Fruit fly (Drosophila melanogaster) whole organism, embryonic: ENCODE data around the gene Cypl.

Experiments used
- CG10431 ChIP-seq: fragments of 200-800 bp; sonication (Bioruptor generic); optimal IDR thresholded peaks from 3 replicates; lab custom pipeline; 2018; ENCODE audit warnings: missing biosample characterization, mild to moderate bottlenecking, missing genetic modification characterization
- CG10959 ChIP-seq: fragments of 200-800 bp; sonication (Bioruptor generic); IDR thresholded peaks from 2 replicates; pipeline ENCODE4 v1.3.6; 2022; ENCODE audit warnings: missing biosample characterization, missing genetic modification characterization
- CG12942 ChIP-seq: fragments of 200-800 bp; sonication (Bioruptor generic); optimal IDR thresholded peaks from 3 replicates; lab custom pipeline; 2016; ENCODE audit warnings: missing biosample characterization, missing genetic modification characterization
- CG13296 ChIP-seq: fragments of 200-800 bp; sonication (Bioruptor generic); optimal IDR thresholded peaks from 3 replicates; lab custom pipeline; 2018; ENCODE audit warnings: missing biosample characterization, mild to moderate bottlenecking, missing genetic modification characterization
- CG14050 ChIP-seq: fragments of 200-800 bp; sonication (Bioruptor generic); IDR thresholded peaks from 3 replicates; pipeline ENCODE4 v1.3.6; 2022; ENCODE audit warnings: missing biosample characterization, missing genetic modification characterization
- CG18262 ChIP-seq: fragments of 200-800 bp; optimal IDR thresholded peaks from 3 replicates; lab custom pipeline; 2019; ENCODE audit warnings: missing biosample characterization, mild to moderate bottlenecking, missing genetic modification characterization, moderate library complexity
- CG31441 ChIP-seq: fragments of 200-800 bp; sonication (Bioruptor generic); IDR thresholded peaks from 2 replicates; pipeline ENCODE4 v1.3.6; 2022; ENCODE audit warnings: missing biosample characterization, missing genetic modification characterization
- CG3407 ChIP-seq: fragments of 200-800 bp; sonication (Bioruptor generic); optimal IDR thresholded peaks from 2 replicates; lab custom pipeline; 2018; ENCODE audit warnings: missing biosample characterization, mild to moderate bottlenecking, missing genetic modification characterization
- CG7987 ChIP-seq: fragments of 200-800 bp; sonication (Bioruptor generic); optimal IDR thresholded peaks from 2 replicates; lab custom pipeline; 2018; ENCODE audit warnings: missing biosample characterization, mild to moderate bottlenecking, missing genetic modification characterization, moderate library complexity
- CG9609 ChIP-seq: fragments of 200-800 bp; sonication (Bioruptor generic); optimal IDR thresholded peaks from 3 replicates; lab custom pipeline; 2016; ENCODE audit warnings: missing biosample characterization, missing genetic modification characterization
- CHES-1-like ChIP-seq: fragments of 200-800 bp; sonication (Bioruptor generic); optimal IDR thresholded peaks from 2 replicates; lab custom pipeline; 2016; ENCODE audit warnings: missing biosample characterization, missing genetic modification characterization
- CoRest ChIP-seq: fragments of 200-800 bp; sonication (Bioruptor generic); optimal IDR thresholded peaks from 3 replicates; lab custom pipeline; 2018; ENCODE audit warnings: missing biosample characterization, mild to moderate bottlenecking, missing genetic modification characterization, moderate library complexity
- Dad ChIP-seq: fragments of 200-800 bp; sonication (Bioruptor generic); optimal IDR thresholded peaks from 3 replicates; lab custom pipeline; 2016; ENCODE audit warnings: missing biosample characterization, missing genetic modification characterization
- Dll ChIP-seq: fragments of 200-800 bp; sonication (Bioruptor generic); IDR thresholded peaks from 4 replicates; pipeline ENCODE4 v1.3.6; 2022; ENCODE audit warnings: missing biosample characterization, missing genetic modification characterization; ENCODE audit not compliant: partially characterized antibody
- Dp ChIP-seq: fragments of 200-800 bp; sonication (Bioruptor generic); optimal IDR thresholded peaks from 2 replicates; lab custom pipeline; 2018; ENCODE audit warnings: missing biosample characterization, mild to moderate bottlenecking, missing genetic modification characterization, moderate library complexity
- Hmr ChIP-seq: fragments of 200-800 bp; sonication (Bioruptor generic); optimal IDR thresholded peaks from 3 replicates; lab custom pipeline; 2017; ENCODE audit warnings: mild to moderate bottlenecking, missing biosample characterization, missing genetic modification reagents, missing genetic modification characterization
- Lpt ChIP-seq: fragments of >200 bp; optimal IDR thresholded peaks from 2 replicates; lab custom pipeline; 2018; ENCODE audit warnings: missing biosample characterization, missing genetic modification characterization
- Meics ChIP-seq: fragments of 200-800 bp; sonication (Bioruptor generic); optimal IDR thresholded peaks from 2 replicates; lab custom pipeline; 2017; ENCODE audit warnings: missing biosample characterization, mild to moderate bottlenecking, missing genetic modification characterization
- Nf-YA ChIP-seq: fragments of 200-800 bp; sonication (Bioruptor generic); IDR thresholded peaks from 2 replicates; pipeline ENCODE4 v1.3.6; 2022; ENCODE audit warnings: missing biosample characterization, missing genetic modification characterization
- Nf-YC ChIP-seq: fragments of 200-800 bp; optimal IDR thresholded peaks from 3 replicates; lab custom pipeline; 2019; ENCODE audit warnings: missing biosample characterization, mild to moderate bottlenecking, missing genetic modification characterization, moderate library complexity
- Opbp ChIP-seq: fragments of 200-800 bp; sonication (Bioruptor generic); IDR thresholded peaks from 3 replicates; pipeline ENCODE4 v1.3.6; 2022; ENCODE audit warnings: missing biosample characterization, missing genetic modification characterization; ENCODE audit not compliant: partially characterized antibody
- Ptx1 ChIP-seq: fragments of 200-800 bp; sonication (Bioruptor generic); IDR thresholded peaks from 2 replicates; pipeline ENCODE4 v1.3.6; 2022; ENCODE audit warnings: missing biosample characterization, missing genetic modification characterization
- Sox102F ChIP-seq: fragments of 200-800 bp; sonication (Bioruptor generic); optimal IDR thresholded peaks from 2 replicates; lab custom pipeline; 2018; ENCODE audit warnings: missing biosample characterization, mild to moderate bottlenecking, missing genetic modification characterization, moderate library complexity
- Taf1 ChIP-seq: fragments of 200-800 bp; sonication (Bioruptor generic); IDR thresholded peaks from 2 replicates; pipeline ENCODE4 v1.3.6; 2022; ENCODE audit warnings: missing biosample characterization, missing genetic modification characterization
- Trl ChIP-seq, 3 experiments: fragments of >200 bp in 2 of 3; fragments of 200-800 bp in 1 of 3; sonication (Bioruptor generic) in 1 of 3; optimal IDR thresholded peaks; 2 replicates in 1 of 3; 3 replicates in 2 of 3; lab custom pipeline; 2016 to 2017; ENCODE audit warnings: missing biosample characterization in 1 of 3, missing genetic modification characterization in 1 of 3
- Xrp1 ChIP-seq: fragments of 200-800 bp; sonication (Bioruptor generic); IDR thresholded peaks from 2 replicates; pipeline ENCODE4 v1.3.6; 2022; ENCODE audit warnings: missing biosample characterization, missing genetic modification characterization
- ab ChIP-seq: fragments of 200-800 bp; sonication (Bioruptor generic); optimal IDR thresholded peaks from 2 replicates; lab custom pipeline; 2016; ENCODE audit warnings: missing biosample characterization, missing genetic modification characterization
- amos ChIP-seq: fragments of 200-800 bp; sonication (Bioruptor generic); IDR thresholded peaks from 2 replicates; pipeline ENCODE4 v1.3.6; 2022; ENCODE audit warnings: missing biosample characterization, missing genetic modification characterization; ENCODE audit not compliant: partially characterized antibody
- ase ChIP-seq: fragments of 200-800 bp; sonication (Bioruptor generic); IDR thresholded peaks from 3 replicates; pipeline ENCODE4 v1.3.6; 2022; ENCODE audit warnings: missing biosample characterization, missing genetic modification characterization
- bsh ChIP-seq, 2 experiments: fragments of 200-800 bp; sonication (Bioruptor generic); optimal IDR thresholded peaks; 2 replicates each; lab custom pipeline; 2017 to 2018; ENCODE audit warnings: mild to moderate bottlenecking in 2 of 2, missing biosample characterization in 2 of 2, missing genetic modification characterization in 2 of 2, moderate library complexity in 1 of 2
- cato ChIP-seq: fragments of 200-800 bp; sonication (Bioruptor generic); optimal IDR thresholded peaks from 2 replicates; lab custom pipeline; 2016; ENCODE audit warnings: missing biosample characterization, missing genetic modification characterization, borderline replicate concordance
- eve ChIP-seq, 2 experiments: fragments of >200 bp; optimal IDR thresholded peaks; 2 replicates each; lab custom pipeline; 2017; ENCODE audit warnings: missing biosample characterization in 2 of 2, missing genetic modification characterization in 2 of 2
- fd102C ChIP-seq: fragments of 200-800 bp; sonication (Bioruptor generic); optimal IDR thresholded peaks from 2 replicates; lab custom pipeline; 2018; ENCODE audit warnings: missing biosample characterization, mild to moderate bottlenecking, missing genetic modification characterization, moderate library complexity
- fd3F ChIP-seq: fragments of 200-800 bp; sonication (Bioruptor generic); optimal IDR thresholded peaks from 2 replicates; lab custom pipeline; 2018; ENCODE audit warnings: missing biosample characterization, mild to moderate bottlenecking, missing genetic modification characterization, moderate library complexity
- gce ChIP-seq: fragments of 200-800 bp; sonication (Bioruptor generic); IDR thresholded peaks from 3 replicates; pipeline ENCODE4 v1.3.6; 2022; ENCODE audit warnings: missing biosample characterization, missing genetic modification characterization
- gfzf ChIP-seq: fragments of 200-800 bp; sonication (Bioruptor generic); optimal IDR thresholded peaks from 2 replicates; lab custom pipeline; 2016; ENCODE audit warnings: missing biosample characterization, mild to moderate bottlenecking, missing genetic modification characterization, moderate library complexity
- gro ChIP-seq: fragments of 200-800 bp; sonication (Bioruptor generic); optimal IDR thresholded peaks from 2 replicates; lab custom pipeline; 2016; ENCODE audit warnings: missing biosample characterization, missing genetic modification characterization
- gsb-n ChIP-seq: fragments of 200-800 bp; sonication (Bioruptor generic); optimal IDR thresholded peaks from 3 replicates; lab custom pipeline; 2018; ENCODE audit warnings: missing biosample characterization, mild to moderate bottlenecking, missing genetic modification characterization
- hbn ChIP-seq: fragments of 200-800 bp; sonication (Bioruptor generic); IDR thresholded peaks from 2 replicates; pipeline ENCODE4 v1.3.6; 2022; ENCODE audit warnings: missing biosample characterization, missing genetic modification characterization; ENCODE audit not compliant: partially characterized antibody
- kah ChIP-seq: fragments of 200-800 bp; sonication (Bioruptor generic); optimal IDR thresholded peaks from 2 replicates; lab custom pipeline; 2018; ENCODE audit warnings: missing biosample characterization, mild to moderate bottlenecking, missing genetic modification characterization
- lola ChIP-seq, 3 experiments: fragments of >200 bp in 2 of 3; fragments of 200-800 bp in 1 of 3; sonication (Bioruptor generic) in 1 of 3; optimal IDR thresholded peaks; 2 replicates each; lab custom pipeline; 2017 to 2019; ENCODE audit warnings: missing biosample characterization in 3 of 3, missing genetic modification characterization in 3 of 3, mild to moderate bottlenecking in 1 of 3, moderate library complexity in 1 of 3
- sc ChIP-seq, 3 experiments: fragments of >200 bp in 2 of 3; fragments of 200-800 bp in 1 of 3; sonication (Bioruptor generic) in 1 of 3; optimal IDR thresholded peaks; 2 replicates in 2 of 3; 3 replicates in 1 of 3; lab custom pipeline; 2017; ENCODE audit warnings: mild to moderate bottlenecking in 1 of 3, missing biosample characterization in 1 of 3, missing genetic modification characterization in 1 of 3, missing genetic modification reagents in 1 of 3
- slp2 ChIP-seq: fragments of 200-800 bp; sonication (Bioruptor generic); optimal IDR thresholded peaks from 2 replicates; lab custom pipeline; 2016; ENCODE audit warnings: missing biosample characterization, missing genetic modification characterization
- sqz ChIP-seq: fragments of 200-800 bp; sonication (Bioruptor generic); optimal IDR thresholded peaks from 3 replicates; lab custom pipeline; 2018; ENCODE audit warnings: missing biosample characterization, mild to moderate bottlenecking, missing genetic modification characterization
- tap ChIP-seq: fragments of 200-800 bp; optimal IDR thresholded peaks from 3 replicates; lab custom pipeline; 2019; ENCODE audit warnings: missing biosample characterization, mild to moderate bottlenecking, missing genetic modification characterization, moderate library complexity
- tin ChIP-seq: fragments of 200-800 bp; sonication (Bioruptor generic); optimal IDR thresholded peaks from 3 replicates; lab custom pipeline; 2016; ENCODE audit warnings: missing biosample characterization, missing genetic modification characterization
- trem ChIP-seq: fragments of 200-800 bp; optimal IDR thresholded peaks from 3 replicates; lab custom pipeline; 2019; ENCODE audit warnings: missing biosample characterization, mild to moderate bottlenecking, missing genetic modification characterization, moderate library complexity
- zf30C ChIP-seq: fragments of 200-800 bp; sonication (Bioruptor generic); optimal IDR thresholded peaks from 3 replicates; lab custom pipeline; 2018; ENCODE audit warnings: missing biosample characterization, mild to moderate bottlenecking, missing genetic modification characterization

Cypl gene

DNA sequence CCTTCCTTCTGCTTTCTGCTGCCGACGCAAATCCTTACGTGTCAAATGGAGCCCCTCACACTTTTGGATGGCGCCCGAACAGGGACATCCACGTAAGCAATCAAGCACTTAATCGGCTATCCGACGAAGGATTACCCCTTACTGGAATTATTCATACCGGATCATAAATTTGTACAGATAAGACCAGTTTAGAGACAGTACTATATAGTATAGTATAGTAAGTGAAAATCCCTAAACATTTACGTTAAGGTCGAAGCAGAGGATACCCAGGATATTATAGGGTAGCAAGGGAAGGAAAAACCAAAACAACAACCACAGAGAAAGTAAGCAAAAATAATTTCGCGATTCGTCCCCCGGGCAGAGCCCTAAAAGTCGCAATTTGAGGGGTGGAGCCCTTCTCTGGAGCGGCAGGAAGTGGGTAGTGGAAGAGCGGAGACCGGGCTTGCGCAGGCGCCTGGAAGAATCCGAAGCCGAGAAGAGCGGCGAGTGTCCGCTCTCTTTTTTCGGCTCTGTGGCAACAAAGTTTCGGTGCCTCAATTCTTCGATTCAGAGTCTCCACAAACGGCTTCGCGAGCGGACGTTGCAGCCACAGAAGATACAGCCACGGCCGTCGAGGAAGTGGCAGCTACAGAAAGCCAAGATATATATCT, 2.9 kb upstream of the Cypl start (continued):
- TF ChIP-seq trem (no peak), Dad (GFP tag; lab: Kevin White, UChicago) (peak; percentile 56), CG10959 (no peak), Taf1 (peak; percentile 61), CG12942 (peak; percentile 13), CG3407 (no peak), Dll (GFP tag; lab: Robert Waterston, UW) (no peak), gce (GFP tag; lab: Robert Waterston, UW) (no peak), CG31441 (GFP tag; lab: Robert Waterston, UW) (peak; percentile 42; the same call in 1 of the 2 replicates), eve (GFP tag; optimal IDR thresholded peaks at IDR 0.05; lab: Kevin White, UChicago) (peak in 1 of 2 experiments; percentile 29), Sox102F (GFP tag; lab: Kevin White, UChicago) (peak; percentile 36), Lpt (GFP tag; lab: Kevin White, UChicago) (no peak), Nf-YC (no peak), gro (peak; percentile 87), Trl (optimal IDR thresholded peaks at IDR 0.05; lab: Kevin White, UChicago) (peak in 1 of 2 experiments; percentile 38), Trl (GFP tag; optimal IDR thresholded peaks at IDR 0.05; lab: Kevin White, UChicago) (peak; percentile 43), cato (GFP tag; lab: Kevin White, UChicago) (no peak), gsb-n (tag; lab: Kevin White, UChicago) (no peak), kah (GFP tag; lab: Kevin White, UChicago) (no peak), bsh (GFP tag; optimal IDR thresholded peaks at IDR 0.05; lab: Kevin White, UChicago) (peak; percentile 19 to 68), Xrp1 (GFP tag; lab: Robert Waterston, UW) (peak; percentile 65), CG10431 (GFP tag; lab: Kevin White, UChicago) (no peak), lola (GFP tag; optimal IDR thresholded peaks at IDR 0.05; lab: Kevin White, UChicago) (no peak), CG9609 (GFP tag; lab: Kevin White, UChicago) (peak; percentile 48), sqz (GFP tag; lab: Kevin White, UChicago) (peak; percentile 17), Ptx1 (GFP tag; lab: Robert Waterston, UW) (peak; percentile 78), fd3F (GFP tag; lab: Kevin White, UChicago) (peak; percentile 51), zf30C (GFP tag; lab: Kevin White, UChicago) (no peak), CG18262 (tag; lab: Kevin White, UChicago) (peak; percentile 24), CG7987 (GFP tag; lab: Kevin White, UChicago) (peak; percentile 26), tap (tag; lab: Kevin White, UChicago) (peak; percentile 52), CG14050 (GFP tag; lab: Robert Waterston, UW) (peak; percentile 59), amos (GFP tag; lab: Robert Waterston, UW) (no peak; the same call in 1 of the 2 replicates), CG13296 (GFP tag; lab: Kevin White, UChicago) (peak; percentile 63), fd102C (no peak), sc (optimal IDR thresholded peaks at IDR 0.05; lab: Kevin White, UChicago) (no peak), sc (GFP tag; optimal IDR thresholded peaks at IDR 0.05; lab: Kevin White, UChicago) (no peak), Nf-YA (0 out of 2 replicates have a peak, but pooled peaks have one; percentile 13), ase (GFP tag; lab: Robert Waterston, UW) (peak; percentile 58; the same call in 1 of the 3 replicates), Meics (GFP tag; lab: Kevin White, UChicago) (peak; percentile 84), Dp (GFP tag; lab: Kevin White, UChicago) (no peak), slp2 (GFP tag; lab: Kevin White, UChicago) (peak; percentile 28), gfzf (GFP tag; lab: Kevin White, UChicago) (no peak), CHES-1-like (GFP tag; lab: Kevin White, UChicago) (peak; percentile 74), Opbp (GFP tag; lab: Robert Waterston, UW) (no peak), Hmr (GFP tag; lab: Kevin White, UChicago) (peak; percentile 87), CoRest (tag; lab: Kevin White, UChicago) (peak; percentile 64), ab (no peak), hbn (GFP tag; lab: Robert Waterston, UW) (no peak), tin (GFP tag; lab: Kevin White, UChicago) (peak; percentile 43)
